Worm (Caenorhabditis elegans) whole organism, L4 larva: Measurements from ENCODE around the gene srh-22.

Source experiments
- F49E8.2 ChIP-seq: sonication (generic microtip); optimal IDR thresholded peaks from 2 replicates; lab custom pipeline; 2016; ENCODE audit warnings: missing compliant biosample characterization, mild to moderate bottlenecking, missing genetic modification characterization, borderline replicate concordance
- ZK337.2 ChIP-seq: fragments of 200-800 bp; sonication (Bioruptor generic); IDR thresholded peaks from 2 replicates; pipeline ENCODE4 v1.3.6; 2022; ENCODE audit warnings: missing genetic modification reagents, missing genetic modification characterization, missing compliant biosample characterization
- dmd-6 ChIP-seq: fragments of 200-800 bp; sonication (Bioruptor generic); IDR thresholded peaks from 2 replicates; pipeline ENCODE4 v1.3.6; 2022; ENCODE audit warnings: missing genetic modification reagents, missing genetic modification characterization, missing compliant biosample characterization
- jun-1 ChIP-seq: fragments of 150-350 bp; optimal IDR thresholded peaks from 2 replicates; lab custom pipeline; 2014; ENCODE audit warnings: missing biosample characterization, missing genetic modification reagents, missing genetic modification characterization
- lin-15B ChIP-seq: fragments of 150-350 bp; sonication (generic microtip); optimal IDR thresholded peaks from 3 replicates; lab custom pipeline; 2014; ENCODE audit warnings: missing biosample characterization, missing genetic modification characterization
- lin-29 ChIP-seq: fragments of 200-800 bp; sonication (Bioruptor generic); IDR thresholded peaks from 2 replicates; pipeline ENCODE4 v1.3.6; 2022; ENCODE audit warnings: missing genetic modification reagents, missing genetic modification characterization, missing compliant biosample characterization
- lin-39 ChIP-seq: fragments of 150-350 bp; optimal IDR thresholded peaks from 2 replicates; lab custom pipeline; 2014; ENCODE audit warnings: missing biosample characterization, missing genetic modification reagents, missing genetic modification characterization
- nhr-10 ChIP-seq: fragments of 150-350 bp; optimal IDR thresholded peaks from 2 replicates; lab custom pipeline; 2014; ENCODE audit warnings: missing biosample characterization, missing genetic modification characterization
- nhr-48 ChIP-seq: sonication (generic microtip); optimal IDR thresholded peaks from 2 replicates; lab custom pipeline; 2016; ENCODE audit warnings: mild to moderate bottlenecking, missing genetic modification characterization, missing compliant biosample characterization
- pqm-1 ChIP-seq: sonication (generic microtip); optimal IDR thresholded peaks from 2 replicates; lab custom pipeline; 2017; ENCODE audit warnings: missing biosample characterization, missing genetic modification characterization

DNA sequence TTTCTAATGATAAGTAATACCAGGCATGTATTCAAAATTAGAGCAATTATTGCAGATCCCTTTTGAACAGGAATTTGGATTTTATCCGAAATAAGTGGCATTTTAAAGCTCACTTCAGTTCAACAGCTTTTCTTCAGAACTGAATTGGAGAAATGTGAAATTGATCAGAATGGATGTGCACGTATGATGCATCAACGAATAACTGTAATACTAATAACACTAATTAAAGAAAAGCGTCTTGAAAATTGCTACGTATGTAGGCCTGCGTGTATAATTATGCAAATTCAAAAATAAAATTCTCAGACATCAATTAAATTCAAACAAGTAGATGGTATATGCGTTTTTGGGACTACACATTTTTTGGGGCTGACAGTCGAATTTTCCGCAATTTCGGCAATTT is 7.7 kb downstream of the srh-22 start, which contains the start of gene str-205:
- TF ChIP-seq dmd-6 (no peak), pqm-1 (tag; lab: Kevin White, UChicago) (no peak), lin-15B (tag; lab: Kevin White, UChicago) (no peak), lin-39 (no peak), nhr-10 (tag; lab: Kevin White, UChicago) (no peak), ZK337.2 (GFP tag; lab: Robert Waterston, UW) (no peak), jun-1 (no peak), lin-29 (GFP tag; lab: Robert Waterston, UW) (no peak), F49E8.2 (tag; lab: Kevin White, UChicago) (no peak), nhr-48 (tag; lab: Kevin White, UChicago) (no peak)
